ENCODE assay signal across 4 fruit fly cellular contexts in the genomic region with DNA sequence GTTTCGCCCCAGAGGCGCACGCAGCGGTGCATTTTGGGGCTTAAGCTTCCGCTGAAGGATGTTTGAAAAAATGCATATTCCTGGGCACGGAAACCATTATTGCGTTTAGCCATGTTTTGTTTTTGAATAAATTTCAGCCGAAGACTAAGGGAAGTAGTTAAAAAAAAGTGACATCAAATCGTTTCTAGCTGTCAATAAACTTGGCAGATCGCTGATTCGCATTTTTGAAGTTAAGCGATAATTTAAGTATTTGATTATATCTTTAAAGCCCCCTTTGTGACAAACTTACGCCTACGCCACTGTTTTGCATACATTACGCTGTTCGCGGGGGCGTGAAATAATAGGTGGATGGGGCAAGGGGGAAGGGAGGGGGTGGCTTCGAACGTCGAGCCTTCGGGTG.
TF ChIP-seq lines count a peak whose summit lies in the region.

No protein-coding gene starts in this region.

- no peak for TF ChIP-seq CTCF in whole organism, embryonic (GFP tag; optimal IDR thresholded peaks at IDR 0.05; lab: Kevin White, UChicago)

TF ChIP-seq in whole organism, embryonic, 481 proteins besides CTCF, POLR2A, EP300 and RAD21 (continues in another document):
- no peak for TF ChIP-seq CG10321 (GFP tag; IDR thresholded peaks at IDR 0.05; lab: Robert Waterston, UW)
- TF ChIP-seq br (optimal IDR thresholded peaks at IDR 0.05; lab: Kevin White, UChicago) = no peak
- TF ChIP-seq crp (GFP tag; optimal IDR thresholded peaks at IDR 0.05; lab: Kevin White, UChicago) = no peak
- no peak for TF ChIP-seq ftz-f1 (GFP tag; optimal IDR thresholded peaks at IDR 0.05; lab: Kevin White, UChicago)
- TF ChIP-seq fu2 (GFP tag; optimal IDR thresholded peaks at IDR 0.05; lab: Kevin White, UChicago) = no peak
- TF ChIP-seq HHEX (GFP tag; optimal IDR thresholded peaks at IDR 0.05; lab: Kevin White, UChicago) = peak; percentile 43
- TF ChIP-seq CG13296 (GFP tag; optimal IDR thresholded peaks at IDR 0.05; lab: Kevin White, UChicago) = peak; percentile 12
- TF ChIP-seq chif (GFP tag; optimal IDR thresholded peaks at IDR 0.05; lab: Kevin White, UChicago) = no peak
- peak; percentile 64 for TF ChIP-seq Fer1 (GFP tag; optimal IDR thresholded peaks at IDR 0.05; lab: Kevin White, UChicago)
- TF ChIP-seq Oli (tag; optimal IDR thresholded peaks at IDR 0.05; lab: Kevin White, UChicago) = peak; percentile 46
- no peak for TF ChIP-seq en (GFP tag; optimal IDR thresholded peaks at IDR 0.05; lab: Kevin White, UChicago)
- no peak for TF ChIP-seq Deaf1 (tag; optimal IDR thresholded peaks at IDR 0.05; lab: Kevin White, UChicago)
- no peak for TF ChIP-seq Lhr (GFP tag; optimal IDR thresholded peaks at IDR 0.05; lab: Kevin White, UChicago)
- no peak for TF ChIP-seq lbe (GFP tag; optimal IDR thresholded peaks at IDR 0.05; lab: Kevin White, UChicago)
- no peak for TF ChIP-seq CG5180 (GFP tag; optimal IDR thresholded peaks at IDR 0.05; lab: Kevin White, UChicago)
- TF ChIP-seq Atf6 (GFP tag; IDR thresholded peaks at IDR 0.05; lab: Robert Waterston, UW) = no peak
- no peak for TF ChIP-seq CG12299 (tag; optimal IDR thresholded peaks at IDR 0.05; lab: Kevin White, UChicago)
- TF ChIP-seq bcd (GFP tag; optimal IDR thresholded peaks at IDR 0.05; lab: Kevin White, UChicago) = peak; percentile 46
- TF ChIP-seq Rfx (GFP tag; IDR thresholded peaks at IDR 0.05; lab: Robert Waterston, UW) = peak; percentile 33; the same call in 1 of the 2 replicates
- TF ChIP-seq NC2β (GFP tag; optimal IDR thresholded peaks at IDR 0.05; lab: Kevin White, UChicago) = no peak
- no peak for TF ChIP-seq CG10366 (GFP tag; IDR thresholded peaks at IDR 0.05; lab: Robert Waterston, UW)
- peak; percentile 25 for TF ChIP-seq zfh2 (GFP tag; optimal IDR thresholded peaks at IDR 0.05; lab: Kevin White, UChicago)

TF ChIP-seq in whole organism, prepupa, 60 proteins besides CTCF, POLR2A, EP300 and RAD21 (continues in another document):
- TF ChIP-seq eg (GFP tag; IDR thresholded peaks at IDR 0.05; lab: Robert Waterston, UW) = no peak
- no peak for TF ChIP-seq CG6163 (GFP tag; IDR thresholded peaks at IDR 0.05; lab: Robert Waterston, UW)
- peak; percentile 26 for TF ChIP-seq acj6 (GFP tag; optimal IDR thresholded peaks at IDR 0.05; lab: Kevin White, UChicago)
- TF ChIP-seq CG8632 (GFP tag; optimal IDR thresholded peaks at IDR 0.05; lab: Kevin White, UChicago) = no peak
- peak; percentile 34 for TF ChIP-seq cyc (GFP tag; optimal IDR thresholded peaks at IDR 0.05; lab: Kevin White, UChicago)
- no peak for TF ChIP-seq Hr38 (GFP tag; optimal IDR thresholded peaks at IDR 0.05; lab: Kevin White, UChicago)
- TF ChIP-seq CG3032 (tag; optimal IDR thresholded peaks at IDR 0.05; lab: Kevin White, UChicago) = peak; percentile 37
- TF ChIP-seq CG3919 (GFP tag; optimal IDR thresholded peaks at IDR 0.05; lab: Kevin White, UChicago) = peak; percentile 39
- TF ChIP-seq topi (GFP tag; optimal IDR thresholded peaks at IDR 0.05; lab: Kevin White, UChicago) = peak; percentile 22
- peak; percentile 22 for TF ChIP-seq fd59A (GFP tag; optimal IDR thresholded peaks at IDR 0.05; lab: Kevin White, UChicago)
- peak; percentile 9 for TF ChIP-seq lz (GFP tag; optimal IDR thresholded peaks at IDR 0.05; lab: Kevin White, UChicago)
- peak; percentile 48 for TF ChIP-seq CG10669 (GFP tag; optimal IDR thresholded peaks at IDR 0.05; lab: Kevin White, UChicago)
- TF ChIP-seq pdm3 (GFP tag; optimal IDR thresholded peaks at IDR 0.05; lab: Kevin White, UChicago) = peak; percentile 35
- TF ChIP-seq Gug (GFP tag; IDR thresholded peaks at IDR 0.05; lab: Robert Waterston, UW) = no peak
- no peak for TF ChIP-seq CG8119 (GFP tag; IDR thresholded peaks at IDR 0.05; lab: Robert Waterston, UW)
- TF ChIP-seq vri (GFP tag; optimal IDR thresholded peaks at IDR 0.05; lab: Kevin White, UChicago) = no peak
- TF ChIP-seq CG34406 (GFP tag; optimal IDR thresholded peaks at IDR 0.05; lab: Kevin White, UChicago) = no peak
- peak; percentile 4 for TF ChIP-seq Sox102F (GFP tag; optimal IDR thresholded peaks at IDR 0.05; lab: Kevin White, UChicago)
- TF ChIP-seq CG11762 (GFP tag; optimal IDR thresholded peaks at IDR 0.05; lab: Kevin White, UChicago; ENCODE audit: insufficient read depth) = no peak
- peak; percentile 26 for TF ChIP-seq CG6808 (GFP tag; optimal IDR thresholded peaks at IDR 0.05; lab: Kevin White, UChicago)
- no peak for TF ChIP-seq CG1621 (tag; optimal IDR thresholded peaks at IDR 0.05; lab: Kevin White, UChicago)
- peak; percentile 69 for TF ChIP-seq svp (GFP tag; lab: Kevin White, UChicago)
- peak; percentile 7 for TF ChIP-seq OdsH (GFP tag; optimal IDR thresholded peaks at IDR 0.05; lab: Kevin White, UChicago)

TF ChIP-seq in whole organism, pupa, 21 proteins besides CTCF, POLR2A, EP300 and RAD21:
- TF ChIP-seq EcR (GFP tag; optimal IDR thresholded peaks at IDR 0.05; lab: Kevin White, UChicago) (no peak), CG9948 (tag; optimal IDR thresholded peaks at IDR 0.05; lab: Kevin White, UChicago) (peak; percentile 50), Pif1A (GFP tag; optimal IDR thresholded peaks at IDR 0.05; lab: Kevin White, UChicago) (peak; percentile 32), CG12605 (GFP tag; IDR thresholded peaks at IDR 0.05; lab: Robert Waterston, UW) (no peak), CG8301 (tag; optimal IDR thresholded peaks at IDR 0.05; lab: Kevin White, UChicago) (no peak), CG34367 (tag; optimal IDR thresholded peaks at IDR 0.05; lab: Kevin White, UChicago) (peak; percentile 29), CG10348 (GFP tag; IDR thresholded peaks at IDR 0.05; lab: Robert Waterston, UW) (no peak), fd96Ca (GFP tag; IDR thresholded peaks at IDR 0.05; lab: Robert Waterston, UW) (no peak), CG8159 (tag; optimal IDR thresholded peaks at IDR 0.05; lab: Kevin White, UChicago) (peak; percentile 65), CG13204 (GFP tag; optimal IDR thresholded peaks at IDR 0.05; lab: Kevin White, UChicago) (no peak), CG15710 (tag; optimal IDR thresholded peaks at IDR 0.05; lab: Kevin White, UChicago) (peak; percentile 48), CG17806 (tag; optimal IDR thresholded peaks at IDR 0.05; lab: Kevin White, UChicago) (no peak), CG4496 (GFP tag; IDR thresholded peaks at IDR 0.05; lab: Robert Waterston, UW) (no peak), Snoo (tag; optimal IDR thresholded peaks at IDR 0.05; lab: Kevin White, UChicago) (no peak), CG14655 (GFP tag; optimal IDR thresholded peaks at IDR 0.05; lab: Kevin White, UChicago) (peak; percentile 25)

TF ChIP-seq in whole organism, wandering third instar larva, 38 proteins besides CTCF, POLR2A, EP300 and RAD21 (continues in another document):
- TF ChIP-seq dl (GFP tag; optimal IDR thresholded peaks at IDR 0.05; lab: Kevin White, UChicago; ENCODE audit: insufficient read depth in 1 of 2, partially characterized antibody in 2 of 2) = no peak
- TF ChIP-seq brk (GFP tag; optimal IDR thresholded peaks at IDR 0.05; lab: Kevin White, UChicago) = no peak
- TF ChIP-seq Hr83 (GFP tag; optimal IDR thresholded peaks at IDR 0.05; lab: Kevin White, UChicago; ENCODE audit: poor library complexity, severe bottlenecking) = no peak
- TF ChIP-seq Sp1 (GFP tag; optimal IDR thresholded peaks at IDR 0.05; lab: Kevin White, UChicago) = peak; percentile 23
- no peak for TF ChIP-seq jim (GFP tag; optimal IDR thresholded peaks at IDR 0.05; lab: Kevin White, UChicago)
- TF ChIP-seq Mio (GFP tag; optimal IDR thresholded peaks at IDR 0.05; lab: Kevin White, UChicago) = no peak
- no peak for TF ChIP-seq tai (GFP tag; optimal IDR thresholded peaks at IDR 0.05; lab: Kevin White, UChicago)
- no peak for TF ChIP-seq psq (GFP tag; optimal IDR thresholded peaks at IDR 0.05; lab: Kevin White, UChicago)
- TF ChIP-seq fru (GFP tag; optimal IDR thresholded peaks at IDR 0.05; lab: Kevin White, UChicago) = peak; percentile 18
- peak; percentile 17 for TF ChIP-seq HLH106 (tag; optimal IDR thresholded peaks at IDR 0.05; lab: Kevin White, UChicago)
- TF ChIP-seq ey (GFP tag; optimal IDR thresholded peaks at IDR 0.05; lab: Kevin White, UChicago) = peak; percentile 12
- no peak for TF ChIP-seq dsf (GFP tag; optimal IDR thresholded peaks at IDR 0.05; lab: Kevin White, UChicago; ENCODE audit: borderline replicate concordance)
- no peak for TF ChIP-seq Abd-B (GFP tag; optimal IDR thresholded peaks at IDR 0.05; lab: Kevin White, UChicago)
- TF ChIP-seq pan (optimal IDR thresholded peaks at IDR 0.05; lab: Kevin White, UChicago) = no peak
- no peak for TF ChIP-seq CG9705 (GFP tag; optimal IDR thresholded peaks at IDR 0.05; lab: Kevin White, UChicago)
- no peak for TF ChIP-seq dmrt93B (GFP tag; optimal IDR thresholded peaks at IDR 0.05; lab: Kevin White, UChicago)
- no peak for TF ChIP-seq sv (GFP tag; optimal IDR thresholded peaks at IDR 0.05; lab: Kevin White, UChicago)
- no peak for TF ChIP-seq N (GFP tag; optimal IDR thresholded peaks at IDR 0.05; lab: Kevin White, UChicago)
- TF ChIP-seq br (GFP tag; optimal IDR thresholded peaks at IDR 0.05; lab: Kevin White, UChicago) = no peak
- no peak for TF ChIP-seq h (GFP tag; optimal IDR thresholded peaks at IDR 0.05; lab: Kevin White, UChicago)
- no peak for TF ChIP-seq Dfd (GFP tag; optimal IDR thresholded peaks at IDR 0.05; lab: Kevin White, UChicago)
- no peak for TF ChIP-seq Myc (optimal IDR thresholded peaks at IDR 0.05; lab: Kevin White, UChicago)
- no peak for TF ChIP-seq CG32264 (GFP tag; optimal IDR thresholded peaks at IDR 0.05; lab: Kevin White, UChicago)
- no peak for TF ChIP-seq Rel (GFP tag; optimal IDR thresholded peaks at IDR 0.05; lab: Kevin White, UChicago)
- no peak for TF ChIP-seq Rel (tag; optimal IDR thresholded peaks at IDR 0.05; lab: Kevin White, UChicago)
- TF ChIP-seq Jra (GFP tag; optimal IDR thresholded peaks at IDR 0.05; lab: Kevin White, UChicago) = no peak
- no peak for TF ChIP-seq sage (GFP tag; optimal IDR thresholded peaks at IDR 0.05; lab: Kevin White, UChicago)
- TF ChIP-seq Hnf4 (GFP tag; optimal IDR thresholded peaks at IDR 0.05; lab: Kevin White, UChicago) = no peak
- no peak for TF ChIP-seq lola (GFP tag; optimal IDR thresholded peaks at IDR 0.05; lab: Kevin White, UChicago)
- TF ChIP-seq rgr (GFP tag; optimal IDR thresholded peaks at IDR 0.05; lab: Kevin White, UChicago) = no peak
- TF ChIP-seq Dif (GFP tag; optimal IDR thresholded peaks at IDR 0.05; lab: Kevin White, UChicago; ENCODE audit: partially characterized antibody) = no peak
- TF ChIP-seq usp (GFP tag; optimal IDR thresholded peaks at IDR 0.05; lab: Kevin White, UChicago) = no peak
- no peak for TF ChIP-seq OdsH (GFP tag; optimal IDR thresholded peaks at IDR 0.05; lab: Kevin White, UChicago)
- TF ChIP-seq Vsx2 (GFP tag; optimal IDR thresholded peaks at IDR 0.05; lab: Kevin White, UChicago; ENCODE audit: partially characterized antibody) = no peak
- no peak for TF ChIP-seq GATAd (GFP tag; optimal IDR thresholded peaks at IDR 0.05; lab: Kevin White, UChicago)
- no peak for TF ChIP-seq CrebA (GFP tag; optimal IDR thresholded peaks at IDR 0.05; lab: Kevin White, UChicago; ENCODE audit: borderline replicate concordance)

Comparison
In these comparisons a context has a peak if more than half of its experiments do, and no peak if none do; other contexts are left out.
1. Of the 7 proteins assayed by ChIP-seq in both whole organism, embryonic and whole organism, prepupa: peak only in whole organism, embryonic: CG6854 and Gug; only in whole organism, prepupa: Hr39; in both: Sox102F; in neither: 3.